Worm (Caenorhabditis elegans) whole organism, early embryonic: ENCODE data around the gene flp-14.

Source experiments
- B0310.2 ChIP-seq: sonication (generic microtip); optimal IDR thresholded peaks from 2 replicates; lab custom pipeline; 2016; ENCODE audit warnings: mild to moderate bottlenecking, missing genetic modification characterization, missing compliant biosample characterization
- F13C5.2 ChIP-seq: sonication (generic microtip); optimal IDR thresholded peaks from 2 replicates; lab custom pipeline; 2017; ENCODE audit warnings: mild to moderate bottlenecking, missing genetic modification characterization, inconsistent platforms, missing compliant biosample characterization
- aly-1 ChIP-seq: sonication (generic microtip); optimal IDR thresholded peaks from 2 replicates; lab custom pipeline; 2016; ENCODE audit warnings: missing genetic modification characterization, missing compliant biosample characterization
- ama-1 ChIP-seq: fragments of 150-350 bp; optimal IDR thresholded peaks from 2 replicates; lab custom pipeline; 2014
- ceh-13 ChIP-seq: fragments of 200-800 bp; sonication (Bioruptor generic); optimal IDR thresholded peaks from 2 replicates; lab custom pipeline; 2018; ENCODE audit warnings: mild to moderate bottlenecking, missing genetic modification characterization, missing compliant biosample characterization
- ceh-36 ChIP-seq: sonication (generic microtip); optimal IDR thresholded peaks from 2 replicates; lab custom pipeline; 2016; ENCODE audit warnings: missing genetic modification characterization, inconsistent platforms, missing compliant biosample characterization
- ets-7 ChIP-seq: sonication (generic microtip); optimal IDR thresholded peaks from 2 replicates; lab custom pipeline; 2016; ENCODE audit warnings: missing genotype, missing genetic modification characterization, missing compliant biosample characterization
- flt-1 ChIP-seq: fragments of 200-800 bp; sonication (Bioruptor generic); IDR thresholded peaks from 2 replicates; pipeline ENCODE4 v1.3.6; 2022; ENCODE audit warnings: missing genetic modification characterization, missing compliant biosample characterization
- hmbx-1 ChIP-seq: sonication (generic microtip); optimal IDR thresholded peaks from 2 replicates; lab custom pipeline; 2016; ENCODE audit warnings: mild to moderate bottlenecking, missing genetic modification characterization, missing compliant biosample characterization
- hnd-1 ChIP-seq: sonication (generic microtip); optimal IDR thresholded peaks from 2 replicates; lab custom pipeline; 2016; ENCODE audit warnings: missing genetic modification characterization, missing compliant biosample characterization
- pes-1 ChIP-seq: fragments of 200-800 bp; sonication (Bioruptor generic); IDR thresholded peaks from 2 replicates; pipeline ENCODE4 v1.3.6; 2022; ENCODE audit warnings: missing genetic modification reagents, missing genetic modification characterization, missing compliant biosample characterization
- sea-1 ChIP-seq: fragments of 200-800 bp; sonication (Bioruptor generic); conservative IDR thresholded peaks from 2 replicates; pipeline ENCODE4 v1.3.6; 2022; ENCODE audit warnings: missing genetic modification characterization, missing compliant biosample characterization
- tbx-37 ChIP-seq: fragments of 200-800 bp; sonication (Bioruptor generic); conservative IDR thresholded peaks from 2 replicates; pipeline ENCODE4 v1.3.6; 2022; ENCODE audit warnings: missing genetic modification reagents, missing genetic modification characterization, missing compliant biosample characterization
- tra-4 ChIP-seq: sonication (generic microtip); optimal IDR thresholded peaks from 2 replicates; lab custom pipeline; 2017; ENCODE audit warnings: missing genetic modification characterization, missing compliant biosample characterization

ce11 chrIII:12951362-12952228, 41.3 kb downstream of the flp-14 start, which contains the start of gene Y39E4A.1:
- TF ChIP-seq ets-7 (tag; lab: Kevin White, UChicago) (no peak), tra-4 (tag; lab: Kevin White, UChicago) (no peak), ama-1 (no peak), flt-1 (GFP tag; lab: Robert Waterston, UW) (no peak), sea-1 (GFP tag; lab: Robert Waterston, UW) (no peak), ceh-36 (tag; lab: Kevin White, UChicago) (no peak), hmbx-1 (tag; lab: Kevin White, UChicago) (no peak), F13C5.2 (tag; lab: Kevin White, UChicago) (no peak), hnd-1 (tag; lab: Kevin White, UChicago) (no peak), tbx-37 (GFP tag; lab: Robert Waterston, UW) (no peak), ceh-13 (no peak), aly-1 (tag; lab: Kevin White, UChicago) (no peak), pes-1 (no peak), B0310.2 (no peak)
